Fruit fly (Drosophila melanogaster): ENCODE results near the gene aln.

The aln gene

DNA sequence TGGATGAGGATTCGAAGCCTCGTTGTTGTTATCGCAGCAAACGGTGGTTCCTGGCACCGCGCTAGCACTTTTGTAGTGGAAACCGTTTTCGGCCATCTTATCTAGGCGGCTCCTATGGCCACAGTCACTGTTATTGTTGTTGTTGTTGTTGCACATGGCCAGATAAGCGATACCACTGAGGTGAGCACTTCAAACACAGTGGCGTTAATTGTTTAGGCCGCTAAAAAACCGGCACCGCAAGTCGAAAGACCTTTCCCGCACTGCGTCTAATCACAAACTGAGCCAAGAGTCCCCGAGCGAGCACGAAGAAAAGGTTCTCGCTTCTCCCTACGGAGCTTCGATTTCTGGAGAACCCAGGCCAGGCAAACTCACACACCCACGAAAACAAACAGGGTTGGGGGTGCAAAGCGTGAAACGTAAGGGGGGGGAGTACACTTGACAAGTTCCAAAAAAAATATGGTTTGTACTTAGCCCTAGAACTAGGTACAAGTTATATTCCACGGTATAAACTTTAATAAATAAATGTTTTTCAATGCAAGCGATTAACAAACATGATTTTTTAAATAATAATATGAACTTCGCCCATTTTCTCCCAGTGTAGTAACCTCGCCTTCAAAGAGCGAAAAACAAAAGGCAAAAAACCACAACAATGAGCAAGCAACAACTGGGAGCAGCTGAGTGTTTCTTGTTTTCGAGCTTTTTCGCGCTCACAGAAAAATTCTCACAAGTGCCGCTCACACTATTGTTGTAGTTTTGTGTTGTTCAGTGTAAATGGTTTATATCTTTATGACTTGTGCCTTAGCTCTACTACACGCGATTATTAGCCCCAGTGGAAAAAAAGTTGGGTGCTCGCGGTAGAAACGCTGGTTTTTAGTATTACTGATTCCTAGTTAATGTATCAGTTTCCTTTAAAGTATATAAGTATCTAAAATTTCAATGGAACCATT is 14.0 kb downstream of the aln start:
- TF ChIP-seq CG10348 (GFP tag; IDR thresholded peaks at IDR 0.05) (peak; percentile 47; the same call in 1 of the 2 replicates), Snoo (tag; optimal IDR thresholded peaks at IDR 0.05) (peak; percentile 94), fd96Ca (GFP tag; IDR thresholded peaks at IDR 0.05) (peak; percentile 90), CG15710 (tag; optimal IDR thresholded peaks at IDR 0.05) (peak; percentile 68), D1 (tag; optimal IDR thresholded peaks at IDR 0.05) (no peak), CG13204 (GFP tag; optimal IDR thresholded peaks at IDR 0.05) (no peak), gl (tag; optimal IDR thresholded peaks at IDR 0.05) (no peak), EcR (GFP tag; optimal IDR thresholded peaks at IDR 0.05) (peak; percentile 11), CG32121 (GFP tag; IDR thresholded peaks at IDR 0.05) (peak; percentile 88), Pif1B (GFP tag; optimal IDR thresholded peaks at IDR 0.05) (peak; percentile 75), CG17806 (tag; optimal IDR thresholded peaks at IDR 0.05) (peak; percentile 64), CG14655 (GFP tag; optimal IDR thresholded peaks at IDR 0.05) (peak; percentile 84), CG9948 (tag; optimal IDR thresholded peaks at IDR 0.05) (peak; percentile 49), CG12605 (GFP tag; IDR thresholded peaks at IDR 0.05) (peak; percentile 63), rn (GFP tag; IDR thresholded peaks at IDR 0.05) (peak; percentile 60), CG8301 (tag; optimal IDR thresholded peaks at IDR 0.05) (peak; percentile 79), Pif1A (GFP tag; optimal IDR thresholded peaks at IDR 0.05) (peak; percentile 68), CG8159 (tag; optimal IDR thresholded peaks at IDR 0.05) (peak; percentile 76), Ets98B (GFP tag; IDR thresholded peaks at IDR 0.05) (peak; percentile 85), CG34367 (tag; optimal IDR thresholded peaks at IDR 0.05) (peak; percentile 25), CG4496 (GFP tag; IDR thresholded peaks at IDR 0.05) (peak; percentile 91)

DNA sequence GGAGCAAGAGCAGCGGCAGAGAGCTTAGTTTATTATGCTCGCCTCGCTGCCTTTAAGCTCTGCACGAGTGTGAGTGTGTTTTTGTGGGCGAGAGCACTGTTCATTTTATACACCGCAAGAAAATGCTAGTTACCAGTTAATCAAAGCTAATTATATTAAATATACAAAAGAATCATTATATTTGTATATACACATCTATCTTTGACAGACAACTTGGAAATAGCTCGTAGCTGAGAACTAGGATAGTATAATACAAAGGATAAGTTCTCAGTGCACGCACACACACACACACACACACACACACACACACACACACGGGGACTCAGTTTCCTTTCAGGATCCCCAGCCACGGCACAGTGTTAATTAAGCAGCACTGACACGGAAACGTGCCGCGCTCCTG is 17.2 kb downstream of the aln start:
- TF ChIP-seq CG4496 (GFP tag; IDR thresholded peaks at IDR 0.05) (peak; percentile 50; the same call in 1 of the 3 replicates), fd96Ca (GFP tag; IDR thresholded peaks at IDR 0.05) (peak; percentile 46; the same call in 1 of the 3 replicates), Pif1B (GFP tag; optimal IDR thresholded peaks at IDR 0.05) (no peak), CG32121 (GFP tag; IDR thresholded peaks at IDR 0.05) (no peak), CG17806 (tag; optimal IDR thresholded peaks at IDR 0.05) (no peak), CG8301 (tag; optimal IDR thresholded peaks at IDR 0.05) (peak; percentile 12), Snoo (tag; optimal IDR thresholded peaks at IDR 0.05) (no peak), gl (tag; optimal IDR thresholded peaks at IDR 0.05) (no peak), CG34367 (tag; optimal IDR thresholded peaks at IDR 0.05) (no peak), CG9948 (tag; optimal IDR thresholded peaks at IDR 0.05) (no peak), CG14655 (GFP tag; optimal IDR thresholded peaks at IDR 0.05) (peak; percentile 28), Ets98B (GFP tag; IDR thresholded peaks at IDR 0.05) (no peak), CG12605 (GFP tag; IDR thresholded peaks at IDR 0.05) (no peak), CG8159 (tag; optimal IDR thresholded peaks at IDR 0.05) (peak; percentile 7), CG15710 (tag; optimal IDR thresholded peaks at IDR 0.05) (peak; percentile 13), Pif1A (GFP tag; optimal IDR thresholded peaks at IDR 0.05) (no peak), CG10348 (GFP tag; IDR thresholded peaks at IDR 0.05) (no peak), CG13204 (GFP tag; optimal IDR thresholded peaks at IDR 0.05) (no peak)

DNA sequence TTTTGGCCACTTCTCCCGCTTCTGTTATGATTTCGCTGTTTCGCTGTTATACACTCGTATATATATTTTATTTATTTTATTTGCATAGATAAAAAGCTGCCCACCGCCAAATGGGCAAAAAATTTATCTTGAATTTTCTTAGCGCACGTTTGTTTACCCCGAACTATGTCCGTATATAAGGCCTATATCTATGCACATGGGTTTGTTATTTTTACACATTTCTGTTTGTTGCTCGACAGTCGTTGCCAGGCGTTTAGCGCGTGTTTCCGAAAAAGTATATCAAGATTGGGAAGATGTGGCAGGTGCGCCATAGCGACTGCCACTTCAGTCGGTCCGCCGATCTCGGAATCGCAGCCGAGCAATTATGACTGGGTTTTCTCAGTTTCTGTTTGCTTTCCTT is 26.1 kb downstream of the aln start:
- TF ChIP-seq CG17806 (tag; optimal IDR thresholded peaks at IDR 0.05): no peak
- TF ChIP-seq CG9948 (tag; optimal IDR thresholded peaks at IDR 0.05): no peak
- no peak for TF ChIP-seq CG15710 (tag; optimal IDR thresholded peaks at IDR 0.05)
- no peak for TF ChIP-seq EcR (GFP tag; optimal IDR thresholded peaks at IDR 0.05)
- TF ChIP-seq CG32121 (GFP tag; IDR thresholded peaks at IDR 0.05): no peak
- TF ChIP-seq CG34367 (tag; optimal IDR thresholded peaks at IDR 0.05): no peak
- no peak for TF ChIP-seq gl (tag; optimal IDR thresholded peaks at IDR 0.05)
- no peak for TF ChIP-seq CG8301 (tag; optimal IDR thresholded peaks at IDR 0.05)
- TF ChIP-seq Snoo (tag; optimal IDR thresholded peaks at IDR 0.05): no peak
- no peak for TF ChIP-seq Pif1B (GFP tag; optimal IDR thresholded peaks at IDR 0.05)
- TF ChIP-seq CG10348 (GFP tag; IDR thresholded peaks at IDR 0.05): no peak
- no peak for TF ChIP-seq CG8159 (tag; optimal IDR thresholded peaks at IDR 0.05)
- TF ChIP-seq CG13204 (GFP tag; optimal IDR thresholded peaks at IDR 0.05): no peak
- TF ChIP-seq CG12605 (GFP tag; IDR thresholded peaks at IDR 0.05): no peak
- TF ChIP-seq CG14655 (GFP tag; optimal IDR thresholded peaks at IDR 0.05): no peak
- no peak for TF ChIP-seq Ets98B (GFP tag; IDR thresholded peaks at IDR 0.05)
- TF ChIP-seq Pif1A (GFP tag; optimal IDR thresholded peaks at IDR 0.05): no peak

DNA sequence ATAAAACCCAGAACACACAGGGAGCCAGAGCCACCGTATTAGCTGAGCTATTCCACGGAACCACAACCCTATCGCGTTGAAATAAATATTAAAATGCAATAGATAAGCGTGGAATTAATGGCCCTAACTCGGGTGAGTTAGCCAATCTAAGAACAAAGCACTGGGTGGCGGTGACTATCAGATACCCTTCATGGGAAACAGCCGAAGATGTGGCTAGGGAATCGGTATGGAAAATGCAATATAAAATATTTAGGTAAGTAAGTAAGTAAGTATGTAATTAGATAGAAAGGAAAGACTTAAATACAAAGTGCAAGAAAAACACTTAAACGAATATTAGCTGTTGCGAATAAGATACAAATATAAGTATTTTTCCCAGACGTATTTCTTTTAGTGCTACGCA is 27.9 kb downstream of the aln start:
- TF ChIP-seq CG9948 (tag; optimal IDR thresholded peaks at IDR 0.05) (no peak), Pif1A (GFP tag; optimal IDR thresholded peaks at IDR 0.05) (no peak), rn (GFP tag; IDR thresholded peaks at IDR 0.05) (no peak), CG4496 (GFP tag; IDR thresholded peaks at IDR 0.05) (no peak), CG10348 (GFP tag; IDR thresholded peaks at IDR 0.05) (no peak), fd96Ca (GFP tag; IDR thresholded peaks at IDR 0.05) (no peak), Ets98B (GFP tag; IDR thresholded peaks at IDR 0.05) (no peak), Pif1B (GFP tag; optimal IDR thresholded peaks at IDR 0.05) (no peak), CG32121 (GFP tag; IDR thresholded peaks at IDR 0.05) (no peak), CG8159 (tag; optimal IDR thresholded peaks at IDR 0.05) (no peak), CG34367 (tag; optimal IDR thresholded peaks at IDR 0.05) (no peak)

DNA sequence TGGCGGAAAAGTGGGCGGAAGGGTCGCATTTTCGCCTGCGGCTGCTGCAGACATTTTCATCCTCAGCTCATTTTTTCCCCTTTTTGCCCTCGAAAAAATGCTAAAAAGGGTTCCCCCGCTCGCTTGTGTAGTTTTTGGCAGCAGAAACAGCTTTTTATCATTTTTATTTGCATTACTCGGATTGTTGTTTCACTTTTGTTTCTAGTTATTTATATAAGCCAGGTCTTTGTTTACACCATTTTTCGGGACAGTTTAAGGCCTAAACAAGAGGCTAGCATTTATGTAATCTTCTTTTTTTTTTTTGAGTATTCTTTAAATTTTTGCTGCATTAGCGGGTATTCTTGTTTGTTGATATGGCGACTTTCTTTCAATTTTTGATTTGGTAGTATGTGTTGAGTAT is 28.4 kb downstream of the aln start:
- no peak for TF ChIP-seq Pif1B (GFP tag; optimal IDR thresholded peaks at IDR 0.05)
- no peak for TF ChIP-seq EcR (GFP tag; optimal IDR thresholded peaks at IDR 0.05)
- TF ChIP-seq CG9948 (tag; optimal IDR thresholded peaks at IDR 0.05): no peak
- TF ChIP-seq Snoo (tag; optimal IDR thresholded peaks at IDR 0.05): no peak
- no peak for TF ChIP-seq CG10348 (GFP tag; IDR thresholded peaks at IDR 0.05)

All from whole organism, pupa.